Fruit fly (Drosophila melanogaster): ENCODE results near the gene dmGlut.

Gene dmGlut

dm6 chr2L:12006397-12007330 lies 20.6 kb upstream of the dmGlut start:
- TF ChIP-seq Sp1 (GFP tag; optimal IDR thresholded peaks at IDR 0.05) (peak; percentile 97), foxo (GFP tag; optimal IDR thresholded peaks at IDR 0.05) (peak; percentile 62 to 88), dmrt93B (GFP tag; optimal IDR thresholded peaks at IDR 0.05) (peak; percentile 86), Hnf4 (GFP tag; optimal IDR thresholded peaks at IDR 0.05) (no peak), ey (GFP tag; optimal IDR thresholded peaks at IDR 0.05) (peak; percentile 54), Dfd (GFP tag; optimal IDR thresholded peaks at IDR 0.05) (peak; percentile 30), Hr83 (GFP tag; optimal IDR thresholded peaks at IDR 0.05; ENCODE audit: poor library complexity, severe bottlenecking) (peak; percentile 78), jim (GFP tag; optimal IDR thresholded peaks at IDR 0.05) (peak; percentile 70), Rel (GFP tag; optimal IDR thresholded peaks at IDR 0.05) (no peak), Rel (tag; optimal IDR thresholded peaks at IDR 0.05) (peak; percentile 87), psq (GFP tag; optimal IDR thresholded peaks at IDR 0.05) (peak; percentile 88), CrebA (GFP tag; optimal IDR thresholded peaks at IDR 0.05; ENCODE audit: borderline replicate concordance) (no peak), GATAd (GFP tag; optimal IDR thresholded peaks at IDR 0.05) (no peak), Hr78 (GFP tag; optimal IDR thresholded peaks at IDR 0.05) (no peak), dl (GFP tag; optimal IDR thresholded peaks at IDR 0.05; ENCODE audit: insufficient read depth in 1 of 2, partially characterized antibody in 2 of 2) (peak; percentile 56 to 70), Vsx2 (GFP tag; optimal IDR thresholded peaks at IDR 0.05; ENCODE audit: partially characterized antibody) (no peak), Myc (optimal IDR thresholded peaks at IDR 0.05) (no peak), Dif (GFP tag; optimal IDR thresholded peaks at IDR 0.05; ENCODE audit: partially characterized antibody) (no peak), dsf (GFP tag; optimal IDR thresholded peaks at IDR 0.05; ENCODE audit: borderline replicate concordance) (no peak), h (GFP tag; optimal IDR thresholded peaks at IDR 0.05) (peak; percentile 64), CG32264 (GFP tag; optimal IDR thresholded peaks at IDR 0.05) (peak; percentile 46), sage (GFP tag; optimal IDR thresholded peaks at IDR 0.05) (peak; percentile 77), woc (GFP tag; optimal IDR thresholded peaks at IDR 0.05) (peak; percentile 93), pan (optimal IDR thresholded peaks at IDR 0.05) (no peak), Jra (GFP tag; optimal IDR thresholded peaks at IDR 0.05) (no peak), CG9705 (GFP tag; optimal IDR thresholded peaks at IDR 0.05) (peak; percentile 87), Abd-B (GFP tag; optimal IDR thresholded peaks at IDR 0.05) (no peak), OdsH (GFP tag; optimal IDR thresholded peaks at IDR 0.05) (peak; percentile 86), rgr (GFP tag; optimal IDR thresholded peaks at IDR 0.05) (peak; percentile 83), sv (GFP tag; optimal IDR thresholded peaks at IDR 0.05) (peak; percentile 88), N (GFP tag; optimal IDR thresholded peaks at IDR 0.05) (no peak), Mio (GFP tag; optimal IDR thresholded peaks at IDR 0.05) (no peak), usp (GFP tag; optimal IDR thresholded peaks at IDR 0.05) (no peak), fru (GFP tag; optimal IDR thresholded peaks at IDR 0.05) (peak; percentile 83), br (GFP tag; optimal IDR thresholded peaks at IDR 0.05) (peak; percentile 57), HLH106 (tag; optimal IDR thresholded peaks at IDR 0.05) (peak; percentile 95), tai (GFP tag; optimal IDR thresholded peaks at IDR 0.05) (no peak), brk (GFP tag; optimal IDR thresholded peaks at IDR 0.05) (no peak), lola (GFP tag; optimal IDR thresholded peaks at IDR 0.05) (no peak)

- TF ChIP-seq fru (GFP tag; optimal IDR thresholded peaks at IDR 0.05): peak; percentile 56
- peak; percentile 3 for TF ChIP-seq CG9705 (GFP tag; optimal IDR thresholded peaks at IDR 0.05)
- no peak for TF ChIP-seq pan (optimal IDR thresholded peaks at IDR 0.05)
- no peak for TF ChIP-seq GATAd (GFP tag; optimal IDR thresholded peaks at IDR 0.05)
- TF ChIP-seq rgr (GFP tag; optimal IDR thresholded peaks at IDR 0.05): peak; percentile 45
- TF ChIP-seq Abd-B (GFP tag; optimal IDR thresholded peaks at IDR 0.05): no peak
- no peak for TF ChIP-seq dsf (GFP tag; optimal IDR thresholded peaks at IDR 0.05; ENCODE audit: borderline replicate concordance)
- TF ChIP-seq HLH106 (tag; optimal IDR thresholded peaks at IDR 0.05): peak; percentile 51
- TF ChIP-seq sage (GFP tag; optimal IDR thresholded peaks at IDR 0.05): no peak
- peak; percentile 86 for TF ChIP-seq Jra (GFP tag; optimal IDR thresholded peaks at IDR 0.05)
- no peak for TF ChIP-seq Mio (GFP tag; optimal IDR thresholded peaks at IDR 0.05)
- no peak for TF ChIP-seq jim (GFP tag; optimal IDR thresholded peaks at IDR 0.05)
- TF ChIP-seq br (GFP tag; optimal IDR thresholded peaks at IDR 0.05): peak; percentile 76
- no peak for TF ChIP-seq sv (GFP tag; optimal IDR thresholded peaks at IDR 0.05)
- no peak for TF ChIP-seq CrebA (GFP tag; optimal IDR thresholded peaks at IDR 0.05; ENCODE audit: borderline replicate concordance)
- no peak for TF ChIP-seq Dfd (GFP tag; optimal IDR thresholded peaks at IDR 0.05)
- TF ChIP-seq Dif (GFP tag; optimal IDR thresholded peaks at IDR 0.05; ENCODE audit: partially characterized antibody): no peak
- TF ChIP-seq brk (GFP tag; optimal IDR thresholded peaks at IDR 0.05): no peak
- peak; percentile 78 to 87 for TF ChIP-seq dl (GFP tag; optimal IDR thresholded peaks at IDR 0.05; ENCODE audit: insufficient read depth in 1 of 2, partially characterized antibody in 2 of 2)
- no peak for TF ChIP-seq woc (GFP tag; optimal IDR thresholded peaks at IDR 0.05)
- no peak for TF ChIP-seq CG32264 (GFP tag; optimal IDR thresholded peaks at IDR 0.05)
- TF ChIP-seq Vsx2 (GFP tag; optimal IDR thresholded peaks at IDR 0.05; ENCODE audit: partially characterized antibody): no peak
- no peak for TF ChIP-seq foxo (GFP tag; optimal IDR thresholded peaks at IDR 0.05)
- TF ChIP-seq Hnf4 (GFP tag; optimal IDR thresholded peaks at IDR 0.05): peak; percentile 45
- peak; percentile 86 for TF ChIP-seq h (GFP tag; optimal IDR thresholded peaks at IDR 0.05)
- peak; percentile 12 for TF ChIP-seq dmrt93B (GFP tag; optimal IDR thresholded peaks at IDR 0.05)
- TF ChIP-seq lola (GFP tag; optimal IDR thresholded peaks at IDR 0.05): no peak
- TF ChIP-seq Sp1 (GFP tag; optimal IDR thresholded peaks at IDR 0.05): peak; percentile 76
- no peak for TF ChIP-seq N (GFP tag; optimal IDR thresholded peaks at IDR 0.05)
- peak; percentile 88 for TF ChIP-seq Hr83 (GFP tag; optimal IDR thresholded peaks at IDR 0.05; ENCODE audit: poor library complexity, severe bottlenecking)
- peak; percentile 48 for TF ChIP-seq ey (GFP tag; optimal IDR thresholded peaks at IDR 0.05)
- no peak for TF ChIP-seq tai (GFP tag; optimal IDR thresholded peaks at IDR 0.05)
- TF ChIP-seq Rel (GFP tag; optimal IDR thresholded peaks at IDR 0.05): no peak
- TF ChIP-seq Rel (tag; optimal IDR thresholded peaks at IDR 0.05): peak; percentile 96
- no peak for TF ChIP-seq psq (GFP tag; optimal IDR thresholded peaks at IDR 0.05)
- no peak for TF ChIP-seq Hr78 (GFP tag; optimal IDR thresholded peaks at IDR 0.05)
Measured at dm6 chr2L:12007331-12007791, 19.9 kb upstream of the dmGlut start.

Data from whole organism, wandering third instar larva.